Worm (Caenorhabditis elegans) whole organism, young adult: ENCODE measurements around the gene F07A11.1.

Experiments
- B0035.1 ChIP-seq: sonication (generic microtip); optimal IDR thresholded peaks from 2 replicates; lab custom pipeline; 2016; ENCODE audit warnings: missing genetic modification characterization, mild to moderate bottlenecking, missing compliant biosample characterization, missing genotype, missing genetic modification reagents
- B0261.1 ChIP-seq: sonication (generic microtip); optimal IDR thresholded peaks from 2 replicates; lab custom pipeline; 2016; ENCODE audit warnings: mild to moderate bottlenecking, missing genetic modification characterization, moderate library complexity, missing compliant biosample characterization
- B0336.3 ChIP-seq: fragments of 200-800 bp; sonication (Bioruptor generic); IDR thresholded peaks from 2 replicates; pipeline ENCODE4 v1.3.6; 2022; ENCODE audit warnings: missing genetic modification characterization, missing compliant biosample characterization
- C06A6.2 ChIP-seq: fragments of 200-800 bp; sonication (Bioruptor generic); conservative IDR thresholded peaks from 2 replicates; pipeline ENCODE4 v1.3.6; 2022; ENCODE audit warnings: missing genetic modification characterization, missing compliant biosample characterization
- F33H1.4 ChIP-seq: fragments of 200-800 bp; sonication (Bioruptor generic); IDR thresholded peaks from 2 replicates; pipeline ENCODE4 v1.3.6; 2022; ENCODE audit warnings: missing genetic modification reagents, missing genetic modification characterization, missing compliant biosample characterization
- F39B2.1 ChIP-seq: fragments of 200-800 bp; sonication (Bioruptor generic); IDR thresholded peaks from 2 replicates; pipeline ENCODE4 v1.3.6; 2022; ENCODE audit warnings: missing genetic modification reagents, missing genetic modification characterization, missing compliant biosample characterization
- F57A8.1 ChIP-seq: fragments of 200-800 bp; sonication (Bioruptor generic); optimal IDR thresholded peaks from 2 replicates; lab custom pipeline; 2018; ENCODE audit warnings: mild to moderate bottlenecking, missing genetic modification characterization, moderate library complexity, missing compliant biosample characterization
- F57C9.4 ChIP-seq: sonication (generic microtip); optimal IDR thresholded peaks from 2 replicates; lab custom pipeline; 2017; ENCODE audit warnings: mild to moderate bottlenecking, missing genetic modification characterization, missing compliant biosample characterization
- K11D2.4 ChIP-seq: fragments of 200-800 bp; sonication (Bioruptor generic); IDR thresholded peaks from 2 replicates; pipeline ENCODE4 v1.3.6; 2022; ENCODE audit warnings: missing genetic modification reagents, missing genetic modification characterization, missing compliant biosample characterization
- Y53G8AR.9 ChIP-seq: fragments of 200-800 bp; sonication (Bioruptor generic); conservative IDR thresholded peaks from 2 replicates; pipeline ENCODE4 v1.3.6; 2022; ENCODE audit warnings: missing genetic modification reagents, missing genetic modification characterization, missing compliant biosample characterization
- akir-1 ChIP-seq: fragments of 200-800 bp; sonication (Bioruptor generic); optimal IDR thresholded peaks from 2 replicates; lab custom pipeline; 2018; ENCODE audit warnings: mild to moderate bottlenecking, missing genetic modification characterization, moderate library complexity, missing compliant biosample characterization
- ama-1 ChIP-seq, 3 experiments: fragments of 150-350 bp in 1 of 3; sonication (generic microtip) in 2 of 3; optimal IDR thresholded peaks; 2 replicates each; lab custom pipeline; 2014 to 2018; ENCODE audit warnings: missing biosample characterization in 2 of 3, missing genetic modification characterization in 2 of 3, missing genetic modification reagents in 2 of 3
- bed-2 ChIP-seq: fragments of 200-800 bp; sonication (Bioruptor generic); IDR thresholded peaks from 2 replicates; pipeline ENCODE4 v1.3.6; 2022; ENCODE audit warnings: missing genetic modification reagents, missing genetic modification characterization, missing compliant biosample characterization
- cebp-2 ChIP-seq: fragments of 200-800 bp; sonication (Bioruptor generic); IDR thresholded peaks from 2 replicates; pipeline ENCODE4 v1.3.6; 2022; ENCODE audit warnings: missing genetic modification characterization, missing compliant biosample characterization
- ceh-100 ChIP-seq: fragments of 200-800 bp; sonication (Bioruptor generic); IDR thresholded peaks from 2 replicates; pipeline ENCODE4 v1.3.6; 2022; ENCODE audit warnings: missing genetic modification reagents, missing genetic modification characterization, missing compliant biosample characterization
- ceh-40 ChIP-seq: fragments of 200-800 bp; sonication (Bioruptor generic); IDR thresholded peaks from 2 replicates; pipeline ENCODE4 v1.3.6; 2022; ENCODE audit warnings: missing genetic modification characterization, missing compliant biosample characterization
- ceh-91 ChIP-seq: fragments of 200-800 bp; sonication (Bioruptor generic); IDR thresholded peaks from 2 replicates; pipeline ENCODE4 v1.3.6; 2022; ENCODE audit warnings: missing genetic modification reagents, missing genetic modification characterization, missing compliant biosample characterization
- die-1 ChIP-seq: sonication (generic microtip); optimal IDR thresholded peaks from 2 replicates; lab custom pipeline; 2016; ENCODE audit warnings: missing genotype, mild to moderate bottlenecking, missing genetic modification characterization, missing compliant biosample characterization
- egl-44 ChIP-seq: fragments of 200-800 bp; sonication (Bioruptor generic); IDR thresholded peaks from 2 replicates; pipeline ENCODE4 v1.3.6; 2022; ENCODE audit warnings: missing genetic modification reagents, missing genetic modification characterization, missing compliant biosample characterization
- hmg-20 ChIP-seq: fragments of 200-800 bp; sonication (Bioruptor generic); IDR thresholded peaks from 2 replicates; pipeline ENCODE4 v1.3.6; 2022; ENCODE audit warnings: missing genetic modification reagents, missing genetic modification characterization, missing compliant biosample characterization
- lag-1 ChIP-seq: fragments of 200-800 bp; sonication (Bioruptor generic); IDR thresholded peaks from 2 replicates; pipeline ENCODE4 v1.3.6; 2022; ENCODE audit warnings: missing genetic modification reagents, missing genetic modification characterization, missing compliant biosample characterization
- lir-1 ChIP-seq: fragments of 200-800 bp; sonication (Bioruptor generic); conservative IDR thresholded peaks from 2 replicates; pipeline ENCODE4 v1.3.6; 2022; ENCODE audit warnings: missing genetic modification reagents, missing genetic modification characterization, missing compliant biosample characterization
- lsl-1 ChIP-seq: fragments of 200-800 bp; sonication (Bioruptor generic); optimal IDR thresholded peaks from 2 replicates; lab custom pipeline; 2018; ENCODE audit warnings: mild to moderate bottlenecking, missing genetic modification characterization, moderate library complexity, missing compliant biosample characterization
- lsy-27 ChIP-seq: sonication (generic microtip); optimal IDR thresholded peaks from 2 replicates; lab custom pipeline; 2017; ENCODE audit warnings: missing genetic modification characterization, mild to moderate bottlenecking, missing compliant biosample characterization, antibody characterized with exemption, missing genotype, borderline replicate concordance; ENCODE audit not compliant: insufficient read depth
- mcd-1 ChIP-seq: fragments of 200-800 bp; sonication (Bioruptor generic); IDR thresholded peaks from 2 replicates; pipeline ENCODE4 v1.3.6; 2022; ENCODE audit warnings: missing genetic modification reagents, missing genetic modification characterization, missing compliant biosample characterization
- nfyb-1 ChIP-seq: fragments of 200-800 bp; sonication (Bioruptor generic); IDR thresholded peaks from 2 replicates; pipeline ENCODE4 v1.3.6; 2022; ENCODE audit warnings: missing genetic modification reagents, missing genetic modification characterization, missing compliant biosample characterization
- nhr-120 ChIP-seq: fragments of 200-800 bp; sonication (Bioruptor generic); IDR thresholded peaks from 2 replicates; pipeline ENCODE4 v1.3.6; 2022; ENCODE audit warnings: missing genetic modification characterization, missing compliant biosample characterization
- nhr-80 ChIP-seq: sonication (generic microtip); optimal IDR thresholded peaks from 2 replicates; lab custom pipeline; 2016; ENCODE audit warnings: missing genetic modification characterization, missing compliant biosample characterization
- nhr-90 ChIP-seq: sonication (generic microtip); optimal IDR thresholded peaks from 2 replicates; lab custom pipeline; 2016; ENCODE audit warnings: missing genotype, mild to moderate bottlenecking, missing genetic modification characterization, missing compliant biosample characterization
- pbrm-1 ChIP-seq: fragments of 200-800 bp; sonication (Bioruptor generic); IDR thresholded peaks from 2 replicates; pipeline ENCODE4 v1.3.6; 2022; ENCODE audit warnings: missing genetic modification reagents, missing genetic modification characterization, missing compliant biosample characterization
- repo-1 ChIP-seq: sonication (generic microtip); optimal IDR thresholded peaks from 2 replicates; lab custom pipeline; 2017; ENCODE audit warnings: mild to moderate bottlenecking, missing genetic modification characterization, missing compliant biosample characterization
- rpc-1 ChIP-seq, 2 experiments: fragments of 150-350 bp in 1 of 2; sonication (generic microtip) in 1 of 2; optimal IDR thresholded peaks; 2 replicates each; lab custom pipeline; 2014 to 2018; ENCODE audit warnings: missing biosample characterization in 1 of 2, missing genetic modification characterization in 1 of 2, missing genetic modification reagents in 1 of 2, missing genotype in 1 of 2
- sdz-38 ChIP-seq: sonication (generic microtip); optimal IDR thresholded peaks from 2 replicates; lab custom pipeline; 2016; ENCODE audit warnings: missing genotype, missing genetic modification characterization, missing compliant biosample characterization
- sea-2 ChIP-seq: fragments of 200-800 bp; sonication (Bioruptor generic); IDR thresholded peaks from 2 replicates; pipeline ENCODE4 v1.3.6; 2022; ENCODE audit warnings: missing genetic modification characterization, missing compliant biosample characterization
- snpc-1.1 ChIP-seq: sonication (generic microtip); optimal IDR thresholded peaks from 2 replicates; lab custom pipeline; 2017; ENCODE audit warnings: missing genetic modification characterization, mild to moderate bottlenecking, missing compliant biosample characterization, antibody characterized with exemption, moderate library complexity, missing genotype, missing genetic modification reagents; ENCODE audit not compliant: insufficient read depth
- somi-1 ChIP-seq: fragments of 200-800 bp; sonication (Bioruptor generic); optimal IDR thresholded peaks from 2 replicates; lab custom pipeline; 2018; ENCODE audit warnings: mild to moderate bottlenecking, missing genetic modification characterization, missing compliant biosample characterization
- tbp1 ChIP-seq: fragments of 200-800 bp; sonication (Bioruptor generic); optimal IDR thresholded peaks from 2 replicates; lab custom pipeline; 2018; ENCODE audit warnings: mild to moderate bottlenecking, missing genetic modification characterization, missing compliant biosample characterization
- tlf-1 ChIP-seq: fragments of 200-800 bp; sonication (Bioruptor generic); optimal IDR thresholded peaks from 2 replicates; lab custom pipeline; 2018; ENCODE audit warnings: mild to moderate bottlenecking, missing genetic modification characterization, missing compliant biosample characterization
- ztf-26 ChIP-seq: sonication (generic microtip); optimal IDR thresholded peaks from 2 replicates; lab custom pipeline; 2017; ENCODE audit warnings: missing genetic modification characterization, missing compliant biosample characterization

The F07A11.1 gene

DNA sequence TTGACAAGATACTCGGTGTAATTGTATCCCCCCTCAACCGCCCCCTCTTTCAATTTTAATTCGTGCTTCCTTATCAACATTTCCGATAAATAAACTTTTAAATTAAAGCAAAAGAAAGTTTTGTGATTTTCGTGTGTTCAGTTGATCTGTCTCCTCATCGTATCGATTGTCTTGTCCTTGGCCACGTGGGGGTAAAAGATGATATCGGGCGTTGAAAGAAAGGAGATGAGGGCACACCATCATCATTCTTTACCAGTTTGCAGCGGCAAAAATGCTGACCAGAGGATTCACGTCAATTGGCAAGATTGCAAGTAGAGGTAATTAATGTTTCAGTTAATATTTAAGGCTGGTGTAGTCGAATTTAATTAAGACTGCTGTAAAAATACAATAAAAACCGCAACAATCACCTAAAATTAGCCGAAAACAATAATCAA, 44.7 kb downstream of the F07A11.1 start, which contains the start of gene F54D5.7 (continued):
- peak; percentile 62 for TF ChIP-seq B0035.1 (tag; lab: Kevin White, UChicago)
- TF ChIP-seq C06A6.2 (GFP tag; lab: Robert Waterston, UW), result 0 out of 2 replicates have a peak, but pooled peaks have one; percentile 51
- TF ChIP-seq ceh-91 (GFP tag; lab: Robert Waterston, UW), result no peak
- TF ChIP-seq cebp-2 (GFP tag; lab: Robert Waterston, UW), result peak; percentile 85
- TF ChIP-seq B0336.3, result peak; percentile 91
- TF ChIP-seq sea-2, result no peak
- peak; percentile 65; the same call in 1 of the 2 replicates for TF ChIP-seq pbrm-1 (GFP tag; lab: Robert Waterston, UW)
- peak; percentile 98 for TF ChIP-seq ama-1 (optimal IDR thresholded peaks at IDR 0.05; lab: Kevin White, UChicago)
- TF ChIP-seq ama-1 (GFP tag; optimal IDR thresholded peaks at IDR 0.05; lab: Kevin White, UChicago), result no peak
- no peak for TF ChIP-seq F39B2.1 (GFP tag; lab: Robert Waterston, UW)
- no peak for TF ChIP-seq rpc-1 (optimal IDR thresholded peaks at IDR 0.05; lab: Kevin White, UChicago)
- no peak for TF ChIP-seq rpc-1 (tag; optimal IDR thresholded peaks at IDR 0.05; lab: Kevin White, UChicago)
- peak; percentile 40; the same call in 1 of the 2 replicates for TF ChIP-seq F33H1.4 (GFP tag; lab: Robert Waterston, UW)
- no peak for TF ChIP-seq somi-1 (GFP tag; lab: Kevin White, UChicago)
- TF ChIP-seq F57C9.4, result no peak
- TF ChIP-seq B0261.1, result peak; percentile 11
- TF ChIP-seq egl-44 (GFP tag; lab: Robert Waterston, UW), result no peak
- no peak for TF ChIP-seq lsy-27 (tag; lab: Kevin White, UChicago)
- TF ChIP-seq die-1 (tag; lab: Kevin White, UChicago), result peak; percentile 50
- peak; percentile 73 for TF ChIP-seq ztf-26 (tag; lab: Kevin White, UChicago)
- TF ChIP-seq nhr-80 (tag; lab: Kevin White, UChicago), result peak; percentile 57
- TF ChIP-seq ceh-100 (GFP tag; lab: Robert Waterston, UW), result peak; percentile 49
- no peak for TF ChIP-seq bed-2 (GFP tag; lab: Robert Waterston, UW)
- no peak for TF ChIP-seq F57A8.1 (GFP tag; lab: Kevin White, UChicago)
- peak; percentile 75 for TF ChIP-seq mcd-1 (GFP tag; lab: Robert Waterston, UW)
- TF ChIP-seq tbp1, result peak; percentile 60
- TF ChIP-seq snpc-1.1, result no peak
- no peak for TF ChIP-seq akir-1
- TF ChIP-seq lag-1 (GFP tag; lab: Robert Waterston, UW), result no peak
- TF ChIP-seq tlf-1 (GFP tag; lab: Kevin White, UChicago), result peak; percentile 84
- 0 out of 2 replicates have a peak, but pooled peaks have one; percentile 21 for TF ChIP-seq ceh-40
- peak; percentile 40 for TF ChIP-seq lsl-1 (GFP tag; lab: Kevin White, UChicago)
- peak; percentile 34 for TF ChIP-seq nhr-90 (tag; lab: Kevin White, UChicago)
- TF ChIP-seq repo-1 (tag; lab: Kevin White, UChicago), result peak; percentile 81
- TF ChIP-seq hmg-20 (GFP tag; lab: Robert Waterston, UW), result peak; percentile 65
- peak; percentile 84; the same call in 1 of the 2 replicates for TF ChIP-seq nfyb-1 (GFP tag; lab: Robert Waterston, UW)
- peak; percentile 88 for TF ChIP-seq Y53G8AR.9 (GFP tag; lab: Robert Waterston, UW)
- TF ChIP-seq lir-1 (GFP tag; lab: Robert Waterston, UW), result no peak; the same call in 1 of the 2 replicates
- no peak for TF ChIP-seq sdz-38 (tag; lab: Kevin White, UChicago)
- no peak for TF ChIP-seq nhr-120 (GFP tag; lab: Robert Waterston, UW)
- peak; percentile 60; the same call in 1 of the 2 replicates for TF ChIP-seq K11D2.4 (GFP tag; lab: Robert Waterston, UW)
